Worm (Caenorhabditis elegans): ENCODE measurements around the gene F26F4.5.

F26F4.5 gene

DNA sequence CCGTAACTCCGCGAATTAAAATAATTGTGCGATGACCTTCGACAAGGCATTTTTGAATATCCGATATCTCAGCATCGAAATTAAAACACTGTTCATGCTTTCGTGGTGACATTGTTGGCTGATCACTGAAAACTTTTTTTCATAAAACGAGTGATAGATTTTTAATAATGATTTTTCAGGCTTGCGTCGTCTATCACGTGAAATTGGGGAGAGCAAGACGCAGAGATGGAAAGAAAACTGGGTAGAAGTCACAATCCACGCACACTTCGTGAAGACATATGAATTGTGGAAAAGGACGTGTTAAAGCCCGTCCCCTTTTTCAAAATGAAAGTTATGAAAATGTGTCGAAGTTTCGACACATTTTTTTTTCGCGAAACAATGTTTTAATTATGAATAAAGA, 41.3 kb downstream of the F26F4.5 start, which contains the start of gene nonu-1:
TSS of gene nonu-1 (minus strand) at position 169 of the 400 bp plus-strand sequence.
- no peak for TF ChIP-seq ztf-11 (tag; optimal IDR thresholded peaks at IDR 0.05)
- no peak for TF ChIP-seq nhr-11 (tag; optimal IDR thresholded peaks at IDR 0.05)
- TF ChIP-seq nhr-129 (tag; optimal IDR thresholded peaks at IDR 0.05) = no peak
- TF ChIP-seq mab-5 (tag; optimal IDR thresholded peaks at IDR 0.05) = no peak
- no peak for TF ChIP-seq mdl-1 (tag; optimal IDR thresholded peaks at IDR 0.05)
- TF ChIP-seq nhr-25 (tag; optimal IDR thresholded peaks at IDR 0.05) = no peak
- TF ChIP-seq crh-2 (tag; optimal IDR thresholded peaks at IDR 0.05) = no peak
- TF ChIP-seq nhr-12 (tag; optimal IDR thresholded peaks at IDR 0.05) = no peak

DNA sequence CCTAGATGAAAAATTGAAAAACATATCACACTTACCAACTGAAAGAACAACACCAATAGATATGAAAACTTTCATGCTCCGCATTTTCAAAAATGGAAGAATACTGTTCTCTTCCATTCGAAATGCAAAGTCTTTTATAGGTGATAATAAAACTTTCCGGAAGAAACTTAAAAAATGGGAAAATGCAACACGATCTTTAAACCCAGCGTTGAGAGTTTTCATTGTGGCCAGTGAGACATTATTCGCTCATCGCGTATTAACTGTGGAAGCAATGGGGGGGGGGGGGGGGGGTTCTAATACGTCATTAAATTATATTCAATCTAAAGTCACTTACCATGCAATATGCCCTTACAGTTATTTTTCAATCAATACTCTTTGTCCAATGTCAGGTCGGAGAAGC, 46.7 kb downstream of the F26F4.5 start, which contains the start of the genes clec-157 and fkh-5:
TSS of gene clec-157 (minus strand) at position 101 of the 400 bp plus-strand sequence.
TSS of gene fkh-5 (plus strand) at position 336 of the 400 bp plus-strand sequence.
- TF ChIP-seq sem-4 (tag; optimal IDR thresholded peaks at IDR 0.05) = no peak
- TF ChIP-seq lin-13 (GFP tag; optimal IDR thresholded peaks at IDR 0.05) = no peak
- TF ChIP-seq nhr-12 (tag; optimal IDR thresholded peaks at IDR 0.05) = no peak
- no peak for TF ChIP-seq lsy-2 (tag; optimal IDR thresholded peaks at IDR 0.05)
- TF ChIP-seq blmp-1 (tag; optimal IDR thresholded peaks at IDR 0.05; ENCODE audit: insufficient read depth) = no peak
- TF ChIP-seq ztf-1 (GFP tag; conservative IDR thresholded peaks at IDR 0.05) = no peak
- TF ChIP-seq ceh-82 (tag; optimal IDR thresholded peaks at IDR 0.05) = no peak
- TF ChIP-seq Y55F3AM.14 (GFP tag; optimal IDR thresholded peaks at IDR 0.05) = no peak
- TF ChIP-seq dmd-4 (tag; optimal IDR thresholded peaks at IDR 0.05) = no peak
- no peak for TF ChIP-seq peb-1 (tag; optimal IDR thresholded peaks at IDR 0.05)
- TF ChIP-seq sma-9 (GFP tag; optimal IDR thresholded peaks at IDR 0.05) = no peak
- TF ChIP-seq sma-9 (tag; optimal IDR thresholded peaks at IDR 0.05) = no peak
- no peak for TF ChIP-seq nhr-77 (tag; optimal IDR thresholded peaks at IDR 0.05)
- TF ChIP-seq C34F6.9 (tag; optimal IDR thresholded peaks at IDR 0.05) = no peak
- TF ChIP-seq unc-39 (tag; optimal IDR thresholded peaks at IDR 0.05) = no peak

- TF ChIP-seq ztf-1 (GFP tag; conservative IDR thresholded peaks at IDR 0.05) = no peak
- no peak for TF ChIP-seq ztf-4 (tag; optimal IDR thresholded peaks at IDR 0.05)
- TF ChIP-seq elt-1 (tag; optimal IDR thresholded peaks at IDR 0.05) = no peak
- TF ChIP-seq gmeb-1 (tag; optimal IDR thresholded peaks at IDR 0.05) = no peak
- TF ChIP-seq mab-5 (tag; optimal IDR thresholded peaks at IDR 0.05) = no peak
- TF ChIP-seq nhr-11 (tag; optimal IDR thresholded peaks at IDR 0.05) = no peak
- no peak for TF ChIP-seq lin-11 (tag; optimal IDR thresholded peaks at IDR 0.05)
- TF ChIP-seq nhr-21 (tag; optimal IDR thresholded peaks at IDR 0.05) = no peak
- no peak for TF ChIP-seq lsy-2 (tag; optimal IDR thresholded peaks at IDR 0.05)
- no peak for TF ChIP-seq nhr-129 (tag; optimal IDR thresholded peaks at IDR 0.05)
- TF ChIP-seq blmp-1 (tag; optimal IDR thresholded peaks at IDR 0.05; ENCODE audit: insufficient read depth) = no peak
- no peak for TF ChIP-seq zag-1 (tag; optimal IDR thresholded peaks at IDR 0.05)
- no peak for TF ChIP-seq egl-27 (tag; optimal IDR thresholded peaks at IDR 0.05)
- no peak for TF ChIP-seq skn-1 (tag; optimal IDR thresholded peaks at IDR 0.05)
- no peak for TF ChIP-seq ZK546.5 (tag; optimal IDR thresholded peaks at IDR 0.05)
These were observed 48.9 kb downstream of the F26F4.5 start, which contains the start of gene clec-156 for ce11 chrIII:4842173-4842572. Gene clec-156, minus strand, starts transcription at chrIII:4842273.
